Fruit fly (Drosophila melanogaster) whole organism, pupa: ENCODE results near the gene fwd.

ENCODE experiments used
- CG9948 ChIP-seq: fragments of 200-800 bp; sonication (Bioruptor generic); optimal IDR thresholded peaks from 2 replicates; lab custom pipeline; 2018; ENCODE audit warnings: missing biosample characterization, mild to moderate bottlenecking, missing genetic modification characterization, moderate library complexity
- rn ChIP-seq: fragments of 200-800 bp; sonication (Bioruptor generic); IDR thresholded peaks from 2 replicates; pipeline ENCODE4 v1.3.6; 2022; ENCODE audit warnings: missing biosample characterization, missing genetic modification characterization

- no peak for TF ChIP-seq CG9948 (tag; lab: Kevin White, UChicago)
- no peak for TF ChIP-seq rn (GFP tag; lab: Robert Waterston, UW)
Observed at dm6 chr3L:312323-312722, 7.4 kb downstream of the fwd start.
